Fruit fly (Drosophila melanogaster) whole organism, embryonic: ENCODE results near the gene Cyp4ac3.
A peak's percentile ranks its signal among the peaks of the same experiment; 100 is the strongest.

ENCODE experiments used
- CG10267 ChIP-seq: fragments of 200-800 bp; sonication (Bioruptor generic); optimal IDR thresholded peaks from 2 replicates; lab custom pipeline; 2018; ENCODE audit warnings: missing biosample characterization, mild to moderate bottlenecking, missing genetic modification characterization, moderate library complexity
- CG10366 ChIP-seq: fragments of 200-800 bp; sonication (Bioruptor generic); IDR thresholded peaks from 2 replicates; pipeline ENCODE4 v1.3.6; 2022; ENCODE audit warnings: missing biosample characterization, missing genetic modification characterization
- CG10543 ChIP-seq: fragments of 200-800 bp; sonication (Bioruptor generic); optimal IDR thresholded peaks from 3 replicates; lab custom pipeline; 2017; ENCODE audit warnings: missing biosample characterization, mild to moderate bottlenecking, missing genetic modification characterization, moderate library complexity
- CG12769 ChIP-seq: fragments of 200-800 bp; sonication (Bioruptor generic); optimal IDR thresholded peaks from 2 replicates; lab custom pipeline; 2019; ENCODE audit warnings: missing biosample characterization, mild to moderate bottlenecking, missing genetic modification characterization, moderate library complexity
- CG13894 ChIP-seq: fragments of 200-800 bp; sonication (Bioruptor generic); optimal IDR thresholded peaks from 3 replicates; lab custom pipeline; 2018; ENCODE audit warnings: missing biosample characterization, mild to moderate bottlenecking, missing genetic modification characterization, moderate library complexity
- CG14014 ChIP-seq: fragments of 200-800 bp; sonication (Bioruptor generic); IDR thresholded peaks from 2 replicates; pipeline ENCODE4 v1.3.6; 2022; ENCODE audit warnings: missing biosample characterization, missing genetic modification characterization
- CG1647 ChIP-seq: fragments of 200-800 bp; sonication (Bioruptor generic); optimal IDR thresholded peaks from 3 replicates; lab custom pipeline; 2016; ENCODE audit warnings: missing biosample characterization, missing genetic modification characterization
- CG17359 ChIP-seq: fragments of 200-800 bp; sonication (Bioruptor generic); optimal IDR thresholded peaks from 3 replicates; lab custom pipeline; 2018; ENCODE audit warnings: missing biosample characterization, mild to moderate bottlenecking, missing genetic modification characterization, moderate library complexity
- CG17385 ChIP-seq: fragments of 200-800 bp; sonication (Bioruptor generic); optimal IDR thresholded peaks from 3 replicates; lab custom pipeline; 2018; ENCODE audit warnings: missing biosample characterization, mild to moderate bottlenecking, missing genetic modification characterization
- CG18599 ChIP-seq: fragments of 200-800 bp; sonication (Bioruptor generic); optimal IDR thresholded peaks from 3 replicates; lab custom pipeline; 2017; ENCODE audit warnings: missing biosample characterization, missing genetic modification characterization, mild to moderate bottlenecking, moderate library complexity, missing genetic modification reagents
- CG2678 ChIP-seq: fragments of 200-800 bp; sonication (Bioruptor generic); optimal IDR thresholded peaks from 3 replicates; lab custom pipeline; 2019; ENCODE audit warnings: missing biosample characterization, mild to moderate bottlenecking, missing genetic modification characterization, moderate library complexity
- CG3065 ChIP-seq: fragments of 200-800 bp; sonication (Bioruptor generic); optimal IDR thresholded peaks from 2 replicates; lab custom pipeline; 2016; ENCODE audit warnings: missing biosample characterization, missing genetic modification characterization
- CG43689 ChIP-seq: fragments of 200-800 bp; sonication (Bioruptor generic); IDR thresholded peaks from 2 replicates; pipeline ENCODE4 v1.3.6; 2022; ENCODE audit warnings: missing biosample characterization, missing genetic modification characterization
- CG4424 ChIP-seq: fragments of 200-800 bp; sonication (Bioruptor generic); optimal IDR thresholded peaks from 3 replicates; lab custom pipeline; 2016; ENCODE audit warnings: missing biosample characterization, missing genetic modification characterization
- CG4707 ChIP-seq: fragments of 200-800 bp; sonication (Bioruptor generic); optimal IDR thresholded peaks from 2 replicates; lab custom pipeline; 2018; ENCODE audit warnings: missing biosample characterization, mild to moderate bottlenecking, missing genetic modification characterization, moderate library complexity
- CG6175 ChIP-seq: fragments of 200-800 bp; sonication (Bioruptor generic); IDR thresholded peaks from 3 replicates; pipeline ENCODE4 v1.3.6; 2022; ENCODE audit warnings: missing biosample characterization, missing genetic modification characterization
- CG6689 ChIP-seq: fragments of 200-800 bp; sonication (Bioruptor generic); IDR thresholded peaks from 2 replicates; pipeline ENCODE4 v1.3.6; 2022; ENCODE audit warnings: missing biosample characterization, missing genetic modification characterization
- CG7839 ChIP-seq: fragments of 200-800 bp; sonication (Bioruptor generic); optimal IDR thresholded peaks from 3 replicates; lab custom pipeline; 2018; ENCODE audit warnings: missing biosample characterization, mild to moderate bottlenecking, missing genetic modification characterization, moderate library complexity
- CHES-1-like ChIP-seq: fragments of 200-800 bp; sonication (Bioruptor generic); optimal IDR thresholded peaks from 2 replicates; lab custom pipeline; 2016; ENCODE audit warnings: missing biosample characterization, missing genetic modification characterization
- D ChIP-seq, 2 experiments: fragments of 200-800 bp in 1 of 2; fragments of >200 bp in 1 of 2; sonication (Bioruptor generic) in 1 of 2; optimal IDR thresholded peaks; 2 replicates in 1 of 2; 3 replicates in 1 of 2; lab custom pipeline; 2017; ENCODE audit warnings: mild to moderate bottlenecking in 1 of 2, missing biosample characterization in 1 of 2, missing genetic modification characterization in 1 of 2, missing genetic modification reagents in 1 of 2
- Dip2 ChIP-seq: fragments of 200-800 bp; sonication (Bioruptor generic); IDR thresholded peaks from 2 replicates; pipeline ENCODE4 v1.3.6; 2022; ENCODE audit warnings: missing biosample characterization, missing genetic modification characterization
- Fer1 ChIP-seq: fragments of 200-800 bp; sonication (Bioruptor generic); optimal IDR thresholded peaks from 2 replicates; lab custom pipeline; 2017; ENCODE audit warnings: missing biosample characterization, mild to moderate bottlenecking, missing genetic modification characterization
- Gug ChIP-seq: fragments of 200-800 bp; sonication (Bioruptor generic); IDR thresholded peaks from 4 replicates; pipeline ENCODE4 v1.3.6; 2022; ENCODE audit warnings: missing biosample characterization, missing genetic modification characterization
- Hr39 ChIP-seq: fragments of >200 bp; optimal IDR thresholded peaks from 2 replicates; lab custom pipeline; 2017
- Max ChIP-seq: fragments of 200-800 bp; sonication (Bioruptor generic); optimal IDR thresholded peaks from 2 replicates; lab custom pipeline; 2016; ENCODE audit warnings: missing biosample characterization, mild to moderate bottlenecking, missing genetic modification characterization
- Med ChIP-seq: fragments of 200-800 bp; sonication (Bioruptor generic); peaks from one replicate; lab custom pipeline; 2016; ENCODE audit warnings: missing biosample characterization, missing genetic modification characterization, mild to moderate bottlenecking, inconsistent platforms, moderate library complexity
- Rfx ChIP-seq: fragments of 200-800 bp; sonication (Bioruptor generic); IDR thresholded peaks from 2 replicates; pipeline ENCODE4 v1.3.6; 2022; ENCODE audit warnings: missing biosample characterization, missing genetic modification characterization
- Scr ChIP-seq: fragments of 200-800 bp; sonication (Bioruptor generic); IDR thresholded peaks from 2 replicates; pipeline ENCODE4 v1.3.6; 2022; ENCODE audit warnings: missing biosample characterization, missing genetic modification characterization; ENCODE audit not compliant: partially characterized antibody
- Sox102F ChIP-seq: fragments of 200-800 bp; sonication (Bioruptor generic); optimal IDR thresholded peaks from 2 replicates; lab custom pipeline; 2018; ENCODE audit warnings: missing biosample characterization, mild to moderate bottlenecking, missing genetic modification characterization, moderate library complexity
- TFAM ChIP-seq: fragments of 200-800 bp; sonication (Bioruptor generic); optimal IDR thresholded peaks from 2 replicates; lab custom pipeline; 2017; ENCODE audit warnings: missing biosample characterization, missing genetic modification characterization, inconsistent platforms
- Xrp1 ChIP-seq: fragments of 200-800 bp; sonication (Bioruptor generic); IDR thresholded peaks from 2 replicates; pipeline ENCODE4 v1.3.6; 2022; ENCODE audit warnings: missing biosample characterization, missing genetic modification characterization
- dan ChIP-seq: fragments of 200-800 bp; sonication (Bioruptor generic); IDR thresholded peaks from 2 replicates; pipeline ENCODE4 v1.3.6; 2022; ENCODE audit warnings: missing biosample characterization, missing genetic modification characterization
- exex ChIP-seq: fragments of 200-800 bp; sonication (Bioruptor generic); optimal IDR thresholded peaks from 4 replicates; lab custom pipeline; 2018; ENCODE audit warnings: missing biosample characterization, mild to moderate bottlenecking, missing genetic modification characterization, moderate library complexity
- fd3F ChIP-seq: fragments of 200-800 bp; sonication (Bioruptor generic); optimal IDR thresholded peaks from 2 replicates; lab custom pipeline; 2018; ENCODE audit warnings: missing biosample characterization, mild to moderate bottlenecking, missing genetic modification characterization, moderate library complexity
- ftz-f1 ChIP-seq: fragments of 200-800 bp; sonication (Bioruptor generic); optimal IDR thresholded peaks from 2 replicates; lab custom pipeline; 2016; ENCODE audit warnings: missing biosample characterization, missing genetic modification characterization
- gcm2 ChIP-seq: fragments of 200-800 bp; sonication (Bioruptor generic); optimal IDR thresholded peaks from 2 replicates; lab custom pipeline; 2016; ENCODE audit warnings: missing biosample characterization, missing genetic modification characterization
- jing ChIP-seq: fragments of 200-800 bp; sonication (Bioruptor generic); optimal IDR thresholded peaks from 2 replicates; lab custom pipeline; 2018; ENCODE audit warnings: missing biosample characterization, mild to moderate bottlenecking, missing genetic modification characterization
- lab ChIP-seq: fragments of 200-800 bp; sonication (Bioruptor generic); optimal IDR thresholded peaks from 3 replicates; lab custom pipeline; 2017; ENCODE audit warnings: missing biosample characterization, missing genetic modification characterization, mild to moderate bottlenecking, moderate library complexity, missing genetic modification reagents
- nerfin-2 ChIP-seq: fragments of 200-800 bp; sonication (Bioruptor generic); IDR thresholded peaks from 2 replicates; pipeline ENCODE4 v1.3.6; 2022; ENCODE audit warnings: missing biosample characterization, missing genetic modification characterization; ENCODE audit not compliant: partially characterized antibody
- oc ChIP-seq: fragments of 200-800 bp; sonication (Bioruptor generic); optimal IDR thresholded peaks from 2 replicates; lab custom pipeline; 2018; ENCODE audit warnings: missing biosample characterization, mild to moderate bottlenecking, missing genetic modification characterization, moderate library complexity
- peb ChIP-seq: fragments of 200-800 bp; sonication (Bioruptor generic); IDR thresholded peaks from 2 replicates; pipeline ENCODE4 v1.3.6; 2022; ENCODE audit warnings: missing biosample characterization, missing genetic modification characterization
- pzg ChIP-seq: fragments of 200-800 bp; sonication (Bioruptor generic); optimal IDR thresholded peaks from 3 replicates; lab custom pipeline; 2018; ENCODE audit warnings: missing biosample characterization, mild to moderate bottlenecking, missing genetic modification characterization, moderate library complexity
- repo ChIP-seq: fragments of 200-800 bp; sonication (Bioruptor generic); optimal IDR thresholded peaks from 2 replicates; lab custom pipeline; 2016; ENCODE audit warnings: missing biosample characterization, missing genetic modification characterization
- run ChIP-seq: fragments of 200-800 bp; sonication (Bioruptor generic); optimal IDR thresholded peaks from 3 replicates; lab custom pipeline; 2018; ENCODE audit warnings: missing biosample characterization, mild to moderate bottlenecking, missing genetic modification characterization
- sens-2 ChIP-seq: fragments of 200-800 bp; sonication (Bioruptor generic); IDR thresholded peaks from 2 replicates; pipeline ENCODE4 v1.3.6; 2022; ENCODE audit warnings: missing biosample characterization, missing genetic modification characterization
- so ChIP-seq: fragments of 200-800 bp; sonication (Bioruptor generic); IDR thresholded peaks from 3 replicates; pipeline ENCODE4 v1.3.6; 2022; ENCODE audit warnings: missing biosample characterization, missing genetic modification characterization
- sob ChIP-seq: fragments of 200-800 bp; sonication (Bioruptor generic); IDR thresholded peaks from 2 replicates; pipeline ENCODE4 v1.3.6; 2022; ENCODE audit warnings: missing biosample characterization, missing genetic modification characterization
- tgo ChIP-seq: fragments of 200-800 bp; sonication (Bioruptor generic); IDR thresholded peaks from 3 replicates; pipeline ENCODE4 v1.3.6; 2022; ENCODE audit warnings: missing biosample characterization, missing genetic modification characterization
- unc-4 ChIP-seq: fragments of 200-800 bp; sonication (Bioruptor generic); IDR thresholded peaks from 2 replicates; pipeline ENCODE4 v1.3.6; 2022; ENCODE audit warnings: missing biosample characterization, missing genetic modification characterization; ENCODE audit not compliant: partially characterized antibody
- usp ChIP-seq: fragments of >200 bp; optimal IDR thresholded peaks from 2 replicates; lab custom pipeline; 2017; ENCODE audit warnings: missing biosample characterization, missing genetic modification characterization

The Cyp4ac3 gene

DNA sequence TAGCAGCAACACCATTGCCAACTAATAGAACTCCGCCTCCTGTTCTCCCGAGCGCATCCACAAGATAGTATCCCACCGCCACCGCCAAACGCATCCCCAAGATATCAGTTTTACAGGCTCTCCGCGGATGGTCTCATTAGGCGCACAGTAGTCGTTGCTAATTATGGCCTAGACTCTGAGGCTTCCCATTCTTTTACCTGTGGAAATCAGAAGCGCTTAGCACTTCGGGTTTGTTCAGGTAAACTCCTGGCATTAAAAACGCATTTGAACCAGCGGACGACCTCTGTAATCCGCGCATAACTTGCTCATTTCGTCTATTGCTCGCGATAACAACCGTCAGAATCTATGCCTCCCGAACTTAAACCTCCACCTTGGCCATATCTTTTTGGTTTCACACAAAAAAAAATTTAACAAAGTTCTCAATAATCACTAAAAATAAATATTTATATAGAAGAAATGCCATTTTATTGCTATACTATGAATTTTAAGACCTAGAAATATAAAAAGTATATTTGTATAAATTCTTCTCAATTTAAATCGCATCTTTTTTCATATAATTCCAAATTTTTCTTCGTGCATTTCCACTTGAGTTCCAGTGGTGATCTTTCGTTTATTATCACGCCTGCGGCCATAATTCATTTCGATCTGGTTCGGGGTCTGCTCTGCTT is 30.3 kb upstream of the Cyp4ac3 start (continued):
- TF ChIP-seq usp (GFP tag; lab: Kevin White, UChicago) (no peak), CG10366 (GFP tag; lab: Robert Waterston, UW) (peak; percentile 25; the same call in 1 of the 2 replicates), CHES-1-like (GFP tag; lab: Kevin White, UChicago) (no peak), CG17385 (peak; percentile 62), tgo (GFP tag; lab: Robert Waterston, UW) (peak; percentile 68; the same call in 2 of the 3 replicates), oc (peak; percentile 82), Hr39 (lab: Kevin White, UChicago) (no peak), Sox102F (GFP tag; lab: Kevin White, UChicago) (peak; percentile 56), CG6689 (peak; percentile 77), nerfin-2 (GFP tag; lab: Robert Waterston, UW) (no peak), repo (GFP tag; lab: Kevin White, UChicago) (no peak), CG10267 (tag; lab: Kevin White, UChicago) (peak; percentile 84), sens-2 (GFP tag; lab: Robert Waterston, UW) (no peak), CG1647 (GFP tag; lab: Kevin White, UChicago) (no peak), ftz-f1 (no peak), Fer1 (GFP tag; lab: Kevin White, UChicago) (no peak), Dip2 (GFP tag; lab: Robert Waterston, UW) (no peak), fd3F (GFP tag; lab: Kevin White, UChicago) (no peak), lab (GFP tag; lab: Kevin White, UChicago) (peak; percentile 21), CG3065 (GFP tag; lab: Kevin White, UChicago) (no peak), gcm2 (no peak), Rfx (no peak), CG7839 (peak; percentile 66), jing (GFP tag; lab: Kevin White, UChicago) (no peak), CG10543 (GFP tag; lab: Kevin White, UChicago) (no peak), CG17359 (tag; lab: Kevin White, UChicago) (peak; percentile 65), Xrp1 (GFP tag; lab: Robert Waterston, UW) (peak; percentile 88), CG4424 (GFP tag; lab: Kevin White, UChicago) (peak; percentile 71), Max (GFP tag; lab: Kevin White, UChicago) (peak; percentile 28), dan (GFP tag; lab: Robert Waterston, UW) (no peak), Gug (GFP tag; lab: Robert Waterston, UW) (no peak; the same call in 3 of the 4 replicates), CG4707 (GFP tag; lab: Kevin White, UChicago) (no peak), unc-4 (GFP tag; lab: Robert Waterston, UW) (no peak), CG14014 (GFP tag; lab: Robert Waterston, UW) (no peak), CG13894 (tag; lab: Kevin White, UChicago) (no peak), CG43689 (GFP tag; lab: Robert Waterston, UW) (no peak), D (optimal IDR thresholded peaks at IDR 0.05; lab: Kevin White, UChicago) (no peak), D (GFP tag; optimal IDR thresholded peaks at IDR 0.05; lab: Kevin White, UChicago) (peak; percentile 75), TFAM (GFP tag; lab: Kevin White, UChicago) (no peak), peb (GFP tag; lab: Robert Waterston, UW) (peak; percentile 45; the same call in 1 of the 2 replicates), run (tag; lab: Kevin White, UChicago) (peak; percentile 13), CG2678 (tag; lab: Kevin White, UChicago) (peak; percentile 76), exex (tag; lab: Kevin White, UChicago) (no peak), CG18599 (GFP tag; lab: Kevin White, UChicago) (peak; percentile 22), Med (GFP tag; lab: Kevin White, UChicago) (peak; percentile 42), CG6175 (GFP tag; lab: Robert Waterston, UW) (no peak), pzg (GFP tag; lab: Kevin White, UChicago) (no peak), sob (GFP tag; lab: Robert Waterston, UW) (no peak), so (GFP tag; lab: Robert Waterston, UW) (no peak), CG12769 (tag; lab: Kevin White, UChicago) (no peak), Scr (GFP tag; lab: Robert Waterston, UW) (no peak)
